Worm (Caenorhabditis elegans): Measurements from ENCODE around the gene W08A12.2.
A peak's percentile ranks its signal among the peaks of the same experiment; 100 is the strongest.

W08A12.2 gene

ce11 chrV:3688733-3689132 is 3.0 kb upstream of the W08A12.2 start (continued):
- TF ChIP-seq hmg-1.1 (GFP tag; IDR thresholded peaks at IDR 0.05) (no peak), unc-130 (GFP tag; optimal IDR thresholded peaks at IDR 0.05) (no peak), tra-1 (GFP tag; IDR thresholded peaks at IDR 0.05) (no peak), unc-62 (GFP tag; optimal IDR thresholded peaks at IDR 0.05 in 1 of 2) (peak in 1 of 2 experiments; percentile 14), unc-62 (tag; optimal IDR thresholded peaks at IDR 0.05) (no peak), madf-9 (GFP tag; conservative IDR thresholded peaks at IDR 0.05) (no peak), lir-3 (tag; optimal IDR thresholded peaks at IDR 0.05) (no peak), mep-1 (tag; optimal IDR thresholded peaks at IDR 0.05) (peak; percentile 48), aha-1 (tag) (no peak), set-16 (GFP tag; IDR thresholded peaks at IDR 0.05) (no peak), hlh-11 (tag; optimal IDR thresholded peaks at IDR 0.05) (peak; percentile 21), nhr-25 (tag; optimal IDR thresholded peaks at IDR 0.05; ENCODE audit: borderline replicate concordance, insufficient read depth) (no peak), skn-1 (tag; optimal IDR thresholded peaks at IDR 0.05) (no peak), ztf-7 (tag; optimal IDR thresholded peaks at IDR 0.05) (no peak), fos-1 (tag; optimal IDR thresholded peaks at IDR 0.05) (no peak), saeg-2 (GFP tag; IDR thresholded peaks at IDR 0.05) (no peak), daf-19 (GFP tag; conservative IDR thresholded peaks at IDR 0.05) (no peak), dmd-9 (GFP tag; IDR thresholded peaks at IDR 0.05) (no peak), F49E8.2 (tag; optimal IDR thresholded peaks at IDR 0.05; ENCODE audit: borderline replicate concordance) (no peak), F44E2.7 (GFP tag; IDR thresholded peaks at IDR 0.05) (no peak), mdl-1 (tag; optimal IDR thresholded peaks at IDR 0.05) (peak in 1 of 2 experiments; percentile 40), dpl-1 (GFP tag; optimal IDR thresholded peaks at IDR 0.05) (peak; percentile 1), ceh-62 (tag; optimal IDR thresholded peaks at IDR 0.05) (no peak), lsy-2 (tag; optimal IDR thresholded peaks at IDR 0.05) (peak in 1 of 2 experiments; percentile 49), ctbp-1 (GFP tag; IDR thresholded peaks at IDR 0.05) (no peak)

- TF ChIP-seq aha-1 (tag) (peak; percentile 93), ztf-7 (tag; optimal IDR thresholded peaks at IDR 0.05) (no peak), unc-39 (tag; optimal IDR thresholded peaks at IDR 0.05) (no peak), hlh-30 (tag; optimal IDR thresholded peaks at IDR 0.05; ENCODE audit: insufficient read depth) (no peak)
These were observed 1.2 kb upstream of the W08A12.2 start, which contains the start of gene unc-132 for ce11 chrV:3686899-3687298. TSS of gene unc-132 (plus strand) at chrV:3687106.

DNA sequence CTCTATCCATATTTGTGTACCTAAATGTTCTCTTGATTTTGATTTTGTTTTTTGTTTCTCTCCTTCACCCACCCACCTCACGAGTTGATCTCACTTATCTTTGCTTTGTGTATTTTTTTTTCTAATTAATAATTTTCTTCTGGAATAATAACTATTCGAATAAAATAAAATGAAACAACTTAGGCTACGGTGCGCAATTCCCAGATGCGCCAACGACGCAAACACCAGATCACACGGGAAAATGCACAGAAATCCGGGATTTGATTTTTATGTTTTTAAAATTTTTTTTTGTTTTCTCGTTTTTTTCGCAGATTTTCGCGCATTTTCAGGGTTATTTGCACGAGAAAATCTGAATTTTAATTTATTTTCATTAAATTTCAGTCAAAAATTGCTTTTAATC is 600 bp upstream of the W08A12.2 start:
- TF ChIP-seq mes-2 (tag; optimal IDR thresholded peaks at IDR 0.05; ENCODE audit: poor library complexity, severe bottlenecking) = no peak
- TF ChIP-seq lir-3 (tag; optimal IDR thresholded peaks at IDR 0.05) = no peak
- TF ChIP-seq ceh-28 (tag; optimal IDR thresholded peaks at IDR 0.05) = no peak
- TF ChIP-seq ztf-11 (tag; optimal IDR thresholded peaks at IDR 0.05) = no peak
- no peak for TF ChIP-seq pha-4 (GFP tag; IDR thresholded peaks at IDR 0.05)
- TF ChIP-seq pha-4 (tag; optimal IDR thresholded peaks at IDR 0.05) = no peak
- TF ChIP-seq ZK337.2 (GFP tag; IDR thresholded peaks at IDR 0.05) = no peak

DNA sequence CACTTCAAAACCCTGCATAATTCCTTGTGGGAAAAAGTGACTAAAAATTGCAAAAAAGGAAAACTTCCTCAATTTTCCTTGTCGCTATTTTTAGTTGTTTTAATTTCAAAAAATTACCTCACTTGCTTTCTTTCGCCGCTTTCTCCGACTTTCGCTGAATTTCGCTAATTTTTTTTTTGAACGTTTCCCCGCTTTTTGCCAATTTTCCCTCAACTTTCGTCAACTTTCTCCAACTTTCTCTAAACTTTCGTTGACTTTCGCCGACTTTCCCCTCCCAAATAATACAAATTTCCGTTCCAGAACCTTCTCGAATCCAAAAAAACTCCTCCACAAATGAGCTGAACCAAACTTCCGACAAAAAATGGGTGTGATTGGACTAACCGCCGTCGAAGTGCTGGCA is 3.1 kb downstream of the W08A12.2 start, which contains the start of gene W08A12.3:
Gene W08A12.3 (plus strand): TSS at position 301 of the 400 bp plus-strand sequence.
- no peak for TF ChIP-seq gei-8 (GFP tag; optimal IDR thresholded peaks at IDR 0.05)
- no peak for TF ChIP-seq tra-1 (GFP tag; IDR thresholded peaks at IDR 0.05)
- TF ChIP-seq daf-8 (GFP tag; IDR thresholded peaks at IDR 0.05) = no peak
- TF ChIP-seq ZK546.5 (tag; optimal IDR thresholded peaks at IDR 0.05) = no peak
- no peak for TF ChIP-seq ceh-32 (tag; optimal IDR thresholded peaks at IDR 0.05; ENCODE audit: poor library complexity)
- no peak for TF ChIP-seq Y105C5A.15 (GFP tag; IDR thresholded peaks at IDR 0.05)
- TF ChIP-seq D1046.2 (GFP tag; IDR thresholded peaks at IDR 0.05) = no peak
- no peak for TF ChIP-seq set-16 (GFP tag; IDR thresholded peaks at IDR 0.05)
- no peak for TF ChIP-seq hmg-1.1 (GFP tag; IDR thresholded peaks at IDR 0.05)
- TF ChIP-seq hlh-11 (tag; optimal IDR thresholded peaks at IDR 0.05) = no peak
- no peak for TF ChIP-seq saeg-2 (GFP tag; IDR thresholded peaks at IDR 0.05)
- no peak for TF ChIP-seq madf-5 (GFP tag; IDR thresholded peaks at IDR 0.05)
- no peak for TF ChIP-seq rbr-2 (tag; optimal IDR thresholded peaks at IDR 0.05)
- no peak for TF ChIP-seq nhr-237 (tag; optimal IDR thresholded peaks at IDR 0.05)
- TF ChIP-seq Y75B8A.6 (GFP tag; IDR thresholded peaks at IDR 0.05) = no peak
- TF ChIP-seq zag-1 (tag; optimal IDR thresholded peaks at IDR 0.05) = no peak
- no peak for TF ChIP-seq nhr-25 (tag; optimal IDR thresholded peaks at IDR 0.05; ENCODE audit: borderline replicate concordance, insufficient read depth)
- no peak for TF ChIP-seq lin-13 (GFP tag; optimal IDR thresholded peaks at IDR 0.05)
- no peak for TF ChIP-seq daf-19 (GFP tag; conservative IDR thresholded peaks at IDR 0.05)
- TF ChIP-seq nhr-11 (tag; optimal IDR thresholded peaks at IDR 0.05) = no peak
